Worm (Caenorhabditis elegans) whole organism, late embryonic: Measurements from ENCODE around the gene nse-4.

Source experiments
- F13H6.1 ChIP-seq: sonication (generic microtip); optimal IDR thresholded peaks from 2 replicates; lab custom pipeline; 2016; ENCODE audit warnings: missing genetic modification characterization, missing compliant biosample characterization
- ceh-45 ChIP-seq: fragments of 200-800 bp; sonication (Bioruptor generic); IDR thresholded peaks from 2 replicates; pipeline ENCODE4 v1.3.6; 2022; ENCODE audit warnings: missing genetic modification reagents, missing genetic modification characterization, missing compliant biosample characterization
- gmeb-2 ChIP-seq: sonication (generic microtip); optimal IDR thresholded peaks from 2 replicates; lab custom pipeline; 2016; ENCODE audit warnings: missing genetic modification characterization, inconsistent platforms, missing compliant biosample characterization
- hlh-15 ChIP-seq: sonication (generic microtip); optimal IDR thresholded peaks from 2 replicates; lab custom pipeline; 2016; ENCODE audit warnings: missing genetic modification characterization, missing compliant biosample characterization
- nhr-11 ChIP-seq: fragments of 150-350 bp; optimal IDR thresholded peaks from 2 replicates; lab custom pipeline; 2014; ENCODE audit warnings: missing biosample characterization, missing genetic modification characterization
- pha-4 ChIP-seq: fragments of 150-350 bp; optimal IDR thresholded peaks from 2 replicates; lab custom pipeline; 2018; ENCODE audit warnings: missing biosample characterization, missing genetic modification reagents, missing genetic modification characterization
- pqm-1 ChIP-seq: sonication (generic microtip); optimal IDR thresholded peaks from 2 replicates; lab custom pipeline; 2016; ENCODE audit warnings: missing genetic modification characterization, missing compliant biosample characterization
- zip-5 ChIP-seq: sonication (generic microtip); optimal IDR thresholded peaks from 2 replicates; lab custom pipeline; 2016; ENCODE audit warnings: missing genetic modification characterization, missing compliant biosample characterization

DNA sequence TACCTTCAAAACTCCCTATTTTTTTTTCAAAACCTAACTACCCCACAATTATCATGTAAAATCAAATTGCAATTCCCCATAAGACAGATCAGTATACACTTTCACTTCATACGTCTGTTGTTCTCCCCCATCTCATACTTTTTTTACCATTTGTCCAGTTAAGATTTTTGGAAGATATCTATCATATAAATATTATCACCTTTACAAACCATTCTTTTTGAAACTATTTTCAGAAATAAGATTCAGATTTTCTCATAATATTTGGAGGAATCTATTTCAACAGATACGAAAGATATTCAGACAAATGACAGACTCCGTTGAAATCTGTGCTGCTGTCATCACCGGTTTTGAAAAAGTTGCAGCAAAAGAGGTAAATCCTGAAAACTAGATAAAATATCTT is 47.1 kb downstream of the nse-4 start, which contains the start of gene M04B2.2:
- TF ChIP-seq gmeb-2 (tag; lab: Kevin White, UChicago) = no peak
- TF ChIP-seq pqm-1 (tag; lab: Kevin White, UChicago) = no peak
- TF ChIP-seq ceh-45 (GFP tag; lab: Robert Waterston, UW) = no peak
- no peak for TF ChIP-seq pha-4 (tag; lab: Kevin White, UChicago)
- TF ChIP-seq F13H6.1 (tag; lab: Kevin White, UChicago) = no peak
- no peak for TF ChIP-seq nhr-11 (tag; lab: Kevin White, UChicago)
- TF ChIP-seq zip-5 = no peak
- no peak for TF ChIP-seq hlh-15 (tag; lab: Kevin White, UChicago)
